Worm (Caenorhabditis elegans): ENCODE data around the gene F42A10.5.
A peak's percentile ranks its signal among the peaks of the same experiment; 100 is the strongest.

The F42A10.5 gene

DNA sequence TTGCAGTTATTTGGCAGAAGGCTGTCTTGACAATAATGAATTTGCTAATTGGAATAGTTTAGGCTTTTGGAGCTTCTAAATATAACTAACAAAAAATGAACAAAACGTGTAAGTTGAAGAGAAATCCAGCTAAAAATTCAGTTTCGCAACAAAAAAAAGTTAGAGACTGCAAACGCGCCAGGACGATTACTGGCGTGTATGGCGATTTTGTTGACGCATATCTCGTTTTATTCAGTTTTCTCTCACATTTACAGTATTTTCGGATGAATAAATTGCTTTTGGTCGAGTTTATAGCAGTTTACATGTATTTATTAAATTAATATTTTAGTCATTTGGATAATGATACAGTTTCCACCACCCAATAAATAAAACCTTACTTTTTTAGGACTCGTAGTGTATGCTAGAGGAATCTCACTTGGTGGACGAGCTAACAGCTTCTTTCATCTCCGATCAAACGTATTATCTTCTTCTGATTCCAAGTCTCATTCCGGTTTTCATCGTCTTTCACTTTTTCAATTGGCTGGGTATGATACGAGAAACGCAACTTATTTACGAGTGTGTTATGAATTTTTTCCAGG lies at the start of gene F42A10.5, which contains the start of gene abcf-3:
Gene F42A10.5 (minus strand): TSS at position 458 of the 578 bp plus-strand sequence.
Gene abcf-3 (plus strand): TSS at position 384 of the 578 bp plus-strand sequence.
- TF ChIP-seq flt-1 (GFP tag; IDR thresholded peaks at IDR 0.05) (0 out of 2 replicates have a peak, but pooled peaks have one; percentile 45), ztf-29 (GFP tag; IDR thresholded peaks at IDR 0.05) (no peak)

DNA sequence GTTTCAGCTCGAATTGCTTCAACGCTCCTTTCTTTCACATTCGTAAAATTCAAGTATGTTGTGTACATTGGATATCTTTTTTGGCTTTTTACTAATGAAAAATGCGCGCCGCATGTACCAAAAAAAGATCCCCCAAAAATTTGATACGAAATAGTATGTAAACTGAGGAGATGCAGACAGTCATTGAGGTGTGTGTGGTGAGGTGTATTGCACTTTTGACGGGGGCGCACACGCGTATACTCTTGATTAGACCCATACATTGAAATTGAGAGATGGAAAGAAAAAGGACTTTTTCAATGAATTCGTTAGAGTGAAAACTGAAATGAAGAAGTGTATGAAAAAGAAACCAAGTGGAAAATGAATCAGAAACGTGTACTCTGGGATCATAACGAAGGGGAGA lies 48.1 kb upstream of the F42A10.5 start:
- TF ChIP-seq T22C8.4 (GFP tag; IDR thresholded peaks at IDR 0.05): no peak
- TF ChIP-seq cog-1 (tag; optimal IDR thresholded peaks at IDR 0.05): no peak
- TF ChIP-seq tab-1 (GFP tag; IDR thresholded peaks at IDR 0.05): no peak
- TF ChIP-seq med-1 (GFP tag; optimal IDR thresholded peaks at IDR 0.05; ENCODE audit: insufficient read depth): no peak
- TF ChIP-seq klf-2 (GFP tag; conservative IDR thresholded peaks at IDR 0.05): no peak
- no peak for TF ChIP-seq ztf-29 (GFP tag; IDR thresholded peaks at IDR 0.05)
- TF ChIP-seq ztf-23 (GFP tag; IDR thresholded peaks at IDR 0.05): no peak
- TF ChIP-seq flt-1 (GFP tag; IDR thresholded peaks at IDR 0.05): no peak
- no peak for TF ChIP-seq ref-1 (GFP tag; conservative IDR thresholded peaks at IDR 0.05)

DNA sequence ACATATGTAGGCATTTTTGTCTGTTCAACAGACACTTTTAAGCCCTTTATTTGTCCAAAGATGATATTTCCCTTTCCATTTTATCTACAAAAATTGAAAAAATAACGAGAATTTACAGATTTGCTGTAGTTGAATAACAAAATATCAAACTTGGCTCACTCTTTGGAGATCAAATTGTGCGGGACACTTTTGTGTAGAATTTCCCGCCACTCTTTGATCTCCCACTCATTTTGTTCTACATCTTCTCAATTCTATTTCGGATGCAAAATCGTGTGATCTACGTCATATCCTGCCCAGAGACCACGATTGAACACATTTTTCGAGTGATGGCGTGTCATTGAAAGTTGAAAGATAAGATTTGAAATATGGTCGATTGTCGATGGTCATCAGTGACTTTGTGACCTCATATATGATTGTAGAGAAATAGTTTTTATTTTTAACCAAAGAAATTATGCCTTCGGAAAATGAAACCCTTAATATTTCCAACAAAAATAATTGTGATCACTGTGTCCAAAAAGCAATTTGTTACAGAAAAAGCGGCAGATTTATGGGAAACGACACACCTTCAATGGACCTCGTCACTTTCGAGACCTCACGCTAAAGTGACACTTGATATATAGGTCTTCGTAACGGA lies 43.7 kb upstream of the F42A10.5 start, which contains the start of gene hot-4:
Gene hot-4 (plus strand): TSS at position 584 of the 634 bp plus-strand sequence.
- no peak for TF ChIP-seq klf-2 (GFP tag; conservative IDR thresholded peaks at IDR 0.05)
- TF ChIP-seq tab-1 (GFP tag; IDR thresholded peaks at IDR 0.05): no peak
- TF ChIP-seq T22C8.4 (GFP tag; IDR thresholded peaks at IDR 0.05): no peak
- TF ChIP-seq ztf-29 (GFP tag; IDR thresholded peaks at IDR 0.05): no peak
- no peak for TF ChIP-seq cog-1 (tag; optimal IDR thresholded peaks at IDR 0.05)
- no peak for TF ChIP-seq ref-1 (GFP tag; conservative IDR thresholded peaks at IDR 0.05)
- no peak for TF ChIP-seq flt-1 (GFP tag; IDR thresholded peaks at IDR 0.05)
- TF ChIP-seq ztf-23 (GFP tag; IDR thresholded peaks at IDR 0.05): no peak
- no peak for TF ChIP-seq med-1 (GFP tag; optimal IDR thresholded peaks at IDR 0.05; ENCODE audit: insufficient read depth)

- TF ChIP-seq med-1 (GFP tag; optimal IDR thresholded peaks at IDR 0.05; ENCODE audit: insufficient read depth) (no peak), cog-1 (tag; optimal IDR thresholded peaks at IDR 0.05) (no peak), ztf-29 (GFP tag; IDR thresholded peaks at IDR 0.05) (no peak), ztf-23 (GFP tag; IDR thresholded peaks at IDR 0.05) (no peak), flt-1 (GFP tag; IDR thresholded peaks at IDR 0.05) (no peak), klf-2 (GFP tag; conservative IDR thresholded peaks at IDR 0.05) (no peak), T22C8.4 (GFP tag; IDR thresholded peaks at IDR 0.05) (no peak)
Observed at ce11 chrIII:6215943-6216342, 42.7 kb upstream of the F42A10.5 start.

- TF ChIP-seq tab-1 (GFP tag; IDR thresholded peaks at IDR 0.05) (no peak), flt-1 (GFP tag; IDR thresholded peaks at IDR 0.05) (no peak), ref-1 (GFP tag; conservative IDR thresholded peaks at IDR 0.05) (no peak), ztf-23 (GFP tag; IDR thresholded peaks at IDR 0.05) (no peak), T22C8.4 (GFP tag; IDR thresholded peaks at IDR 0.05) (no peak), med-1 (GFP tag; optimal IDR thresholded peaks at IDR 0.05; ENCODE audit: insufficient read depth) (no peak), ztf-29 (GFP tag; IDR thresholded peaks at IDR 0.05) (no peak), cog-1 (tag; optimal IDR thresholded peaks at IDR 0.05) (no peak)
Observed at ce11 chrIII:6215476-6215875, 42.2 kb upstream of the F42A10.5 start, which contains the start of gene C23G10.11. TSS of gene C23G10.11 (minus strand) at chrIII:6215576.

- TF ChIP-seq med-1 (GFP tag; optimal IDR thresholded peaks at IDR 0.05; ENCODE audit: insufficient read depth) (no peak), flt-1 (GFP tag; IDR thresholded peaks at IDR 0.05) (no peak)
Observed at ce11 chrIII:6213915-6214314, 40.6 kb upstream of the F42A10.5 start, which contains the start of gene C23G10.10. TSS of gene C23G10.10 (minus strand) at chrIII:6214015.

DNA sequence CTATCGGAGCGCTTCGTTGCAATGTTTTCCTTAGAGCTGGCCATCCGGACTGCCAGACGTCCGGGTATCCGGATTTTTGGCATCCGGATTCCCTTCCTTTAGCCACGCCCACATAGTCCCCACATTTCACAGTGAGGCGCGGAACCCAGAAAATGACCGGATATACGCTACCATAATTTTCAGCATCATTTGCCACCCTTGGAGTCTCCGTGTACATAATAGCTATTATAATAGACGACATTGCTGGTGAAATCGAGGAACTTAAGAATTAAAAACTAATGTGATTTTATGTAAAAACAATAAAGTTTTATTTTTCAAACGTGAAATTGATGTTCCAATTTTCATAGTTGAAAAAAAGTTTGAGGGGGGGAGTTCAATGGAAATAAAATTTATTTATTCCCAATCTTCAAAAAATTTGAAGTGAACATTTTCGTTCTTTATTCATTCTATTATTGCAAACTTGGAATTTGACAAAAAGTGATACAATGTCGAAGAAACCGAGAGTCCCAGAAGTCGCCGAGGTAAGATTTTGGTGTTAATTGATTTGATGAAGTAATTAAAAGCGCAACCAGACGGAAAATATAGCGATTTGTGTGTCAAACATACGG lies 37.0 kb upstream of the F42A10.5 start:
- TF ChIP-seq ztf-29 (GFP tag; IDR thresholded peaks at IDR 0.05) (no peak), klf-2 (GFP tag; conservative IDR thresholded peaks at IDR 0.05) (no peak), T22C8.4 (GFP tag; IDR thresholded peaks at IDR 0.05) (no peak), ztf-23 (GFP tag; IDR thresholded peaks at IDR 0.05) (no peak), med-1 (GFP tag; optimal IDR thresholded peaks at IDR 0.05; ENCODE audit: insufficient read depth) (no peak)

ce11 chrIII:6208984-6209383 lies 35.7 kb upstream of the F42A10.5 start, which contains the start of gene C23G10.1:
TSS of gene C23G10.1 (plus strand) at chrIII:6209284.
- no peak for TF ChIP-seq ref-1 (GFP tag; conservative IDR thresholded peaks at IDR 0.05)
- no peak for TF ChIP-seq ztf-29 (GFP tag; IDR thresholded peaks at IDR 0.05)
- TF ChIP-seq klf-2 (GFP tag; conservative IDR thresholded peaks at IDR 0.05): no peak
- no peak for TF ChIP-seq med-1 (GFP tag; optimal IDR thresholded peaks at IDR 0.05; ENCODE audit: insufficient read depth)
- no peak for TF ChIP-seq T22C8.4 (GFP tag; IDR thresholded peaks at IDR 0.05)
- no peak for TF ChIP-seq ztf-23 (GFP tag; IDR thresholded peaks at IDR 0.05)

- no peak for TF ChIP-seq T22C8.4 (GFP tag; IDR thresholded peaks at IDR 0.05)
- TF ChIP-seq cog-1 (tag; optimal IDR thresholded peaks at IDR 0.05): no peak
Observed at ce11 chrIII:6207881-6208280, 34.6 kb upstream of the F42A10.5 start, which contains the start of gene C23G10.2. TSS of gene C23G10.2 (plus strand) at chrIII:6208064.

ce11 chrIII:6207046-6207445 lies 33.8 kb upstream of the F42A10.5 start:
- no peak for TF ChIP-seq ztf-23 (GFP tag; IDR thresholded peaks at IDR 0.05)
- TF ChIP-seq tab-1 (GFP tag; IDR thresholded peaks at IDR 0.05): no peak
- TF ChIP-seq ref-1 (GFP tag; conservative IDR thresholded peaks at IDR 0.05): no peak
- TF ChIP-seq klf-2 (GFP tag; conservative IDR thresholded peaks at IDR 0.05): no peak
- no peak for TF ChIP-seq cog-1 (tag; optimal IDR thresholded peaks at IDR 0.05)
- no peak for TF ChIP-seq ztf-29 (GFP tag; IDR thresholded peaks at IDR 0.05)
